Fruit fly (Drosophila melanogaster): ENCODE data around the gene ClpX.

- TF ChIP-seq CTCF (optimal IDR thresholded peaks at IDR 0.05) = no peak
- no peak for TF ChIP-seq CG8478 (optimal IDR thresholded peaks at IDR 0.05)
Observed at dm6 chr3R:19905932-19906439, 2.5 kb upstream of the ClpX start.
